Fruit fly (Drosophila melanogaster) whole organism, embryonic: ENCODE results near the gene IFT54.

Experiments
- Antp ChIP-seq: fragments of 200-800 bp; sonication (Bioruptor generic); optimal IDR thresholded peaks from 3 replicates; lab custom pipeline; 2016; ENCODE audit warnings: missing biosample characterization, missing genetic modification characterization
- B-H2 ChIP-seq: fragments of 200-800 bp; sonication (Bioruptor generic); optimal IDR thresholded peaks from 2 replicates; lab custom pipeline; 2018; ENCODE audit warnings: missing biosample characterization, mild to moderate bottlenecking, missing genetic modification characterization
- C15 ChIP-seq: fragments of 200-800 bp; sonication (Bioruptor generic); IDR thresholded peaks from 3 replicates; pipeline ENCODE4 v1.3.6; 2022; ENCODE audit warnings: missing biosample characterization, missing genetic modification characterization
- CG1024 ChIP-seq: fragments of 200-800 bp; sonication (Bioruptor generic); IDR thresholded peaks from 2 replicates; pipeline ENCODE4 v1.3.6; 2022; ENCODE audit warnings: missing biosample characterization, missing genetic modification characterization
- CG10267 ChIP-seq: fragments of 200-800 bp; sonication (Bioruptor generic); optimal IDR thresholded peaks from 2 replicates; lab custom pipeline; 2018; ENCODE audit warnings: missing biosample characterization, mild to moderate bottlenecking, missing genetic modification characterization, moderate library complexity
- CG10274 ChIP-seq: fragments of 200-800 bp; sonication (Bioruptor generic); optimal IDR thresholded peaks from 3 replicates; lab custom pipeline; 2017; ENCODE audit warnings: missing biosample characterization, mild to moderate bottlenecking, missing genetic modification characterization
- CG10979 ChIP-seq: fragments of 200-800 bp; sonication (Bioruptor generic); optimal IDR thresholded peaks from 2 replicates; lab custom pipeline; 2018; ENCODE audit warnings: missing biosample characterization, mild to moderate bottlenecking, missing genetic modification characterization, moderate library complexity
- CG12104 ChIP-seq: fragments of 200-800 bp; sonication (Bioruptor generic); optimal IDR thresholded peaks from 3 replicates; lab custom pipeline; 2016; ENCODE audit warnings: missing biosample characterization, missing genetic modification characterization
- CG1233 ChIP-seq: fragments of 200-800 bp; sonication (Bioruptor generic); optimal IDR thresholded peaks from 4 replicates; lab custom pipeline; 2018; ENCODE audit warnings: missing biosample characterization, mild to moderate bottlenecking, missing genetic modification characterization
- CG13775 ChIP-seq: fragments of 200-800 bp; sonication (Bioruptor generic); optimal IDR thresholded peaks from 3 replicates; lab custom pipeline; 2017; ENCODE audit warnings: missing biosample characterization, mild to moderate bottlenecking, missing genetic modification characterization
- CG14667 ChIP-seq: fragments of 200-800 bp; sonication (Bioruptor generic); IDR thresholded peaks from 2 replicates; pipeline ENCODE4 v1.3.6; 2022; ENCODE audit warnings: missing biosample characterization, missing genetic modification characterization
- CG14710 ChIP-seq: fragments of 200-800 bp; sonication (Bioruptor generic); optimal IDR thresholded peaks from 3 replicates; lab custom pipeline; 2019; ENCODE audit warnings: missing biosample characterization, mild to moderate bottlenecking, missing genetic modification characterization, moderate library complexity
- CG15073 ChIP-seq: fragments of 200-800 bp; sonication (Bioruptor generic); optimal IDR thresholded peaks from 2 replicates; lab custom pipeline; 2016; ENCODE audit warnings: missing biosample characterization, missing genetic modification characterization
- CG16815 ChIP-seq: fragments of 200-800 bp; sonication (Bioruptor generic); optimal IDR thresholded peaks from 3 replicates; lab custom pipeline; 2017; ENCODE audit warnings: missing biosample characterization, mild to moderate bottlenecking, missing genetic modification characterization
- CG18599 ChIP-seq: fragments of 200-800 bp; sonication (Bioruptor generic); optimal IDR thresholded peaks from 3 replicates; lab custom pipeline; 2017; ENCODE audit warnings: missing biosample characterization, missing genetic modification characterization, mild to moderate bottlenecking, moderate library complexity, missing genetic modification reagents
- CG2678 ChIP-seq: fragments of 200-800 bp; sonication (Bioruptor generic); optimal IDR thresholded peaks from 3 replicates; lab custom pipeline; 2019; ENCODE audit warnings: missing biosample characterization, mild to moderate bottlenecking, missing genetic modification characterization, moderate library complexity
- CG30020 ChIP-seq: fragments of 200-800 bp; optimal IDR thresholded peaks from 2 replicates; lab custom pipeline; 2019; ENCODE audit warnings: missing biosample characterization, mild to moderate bottlenecking, missing genetic modification characterization, moderate library complexity
- CG32532 ChIP-seq: fragments of 200-800 bp; sonication (Bioruptor generic); IDR thresholded peaks from 2 replicates; pipeline ENCODE4 v1.3.6; 2022; ENCODE audit warnings: missing biosample characterization, missing genetic modification characterization
- CG34422 ChIP-seq: fragments of 200-800 bp; sonication (Bioruptor generic); IDR thresholded peaks from 3 replicates; pipeline ENCODE4 v1.3.6; 2022; ENCODE audit warnings: missing biosample characterization, missing genetic modification characterization
- CG4360 ChIP-seq: fragments of 200-800 bp; sonication (Bioruptor generic); IDR thresholded peaks from 2 replicates; pipeline ENCODE4 v1.3.6; 2022; ENCODE audit warnings: missing biosample characterization, missing genetic modification characterization
- CG4707 ChIP-seq: fragments of 200-800 bp; sonication (Bioruptor generic); optimal IDR thresholded peaks from 2 replicates; lab custom pipeline; 2018; ENCODE audit warnings: missing biosample characterization, mild to moderate bottlenecking, missing genetic modification characterization, moderate library complexity
- CG6854 ChIP-seq: fragments of 200-800 bp; sonication (Bioruptor generic); optimal IDR thresholded peaks from 3 replicates; lab custom pipeline; 2017; ENCODE audit warnings: missing biosample characterization, mild to moderate bottlenecking, missing genetic modification characterization
- CG7786 ChIP-seq: fragments of 200-800 bp; sonication (Bioruptor generic); optimal IDR thresholded peaks from 2 replicates; lab custom pipeline; 2016; ENCODE audit warnings: missing biosample characterization, missing genetic modification characterization
- CG8281 ChIP-seq: fragments of 200-800 bp; sonication (Bioruptor generic); optimal IDR thresholded peaks from 2 replicates; lab custom pipeline; 2018; ENCODE audit warnings: missing biosample characterization, mild to moderate bottlenecking, missing genetic modification characterization, moderate library complexity
- CG8290 ChIP-seq, 3 experiments: fragments of 200-800 bp; sonication (Bioruptor generic); optimal IDR thresholded peaks; 2 replicates each; lab custom pipeline; 2016 to 2019; ENCODE audit warnings: missing biosample characterization in 3 of 3, missing genetic modification characterization in 3 of 3, mild to moderate bottlenecking in 2 of 3, moderate library complexity in 1 of 3
- CG8359 ChIP-seq: fragments of 200-800 bp; sonication (Bioruptor generic); optimal IDR thresholded peaks from 2 replicates; lab custom pipeline; 2017; ENCODE audit warnings: missing biosample characterization, mild to moderate bottlenecking, missing genetic modification characterization, borderline replicate concordance
- CTCF ChIP-seq: fragments of 200-800 bp; sonication (Bioruptor generic); optimal IDR thresholded peaks from 2 replicates; lab custom pipeline; 2017; ENCODE audit warnings: missing biosample characterization, mild to moderate bottlenecking, missing genetic modification characterization, moderate library complexity
- Dip2 ChIP-seq: fragments of 200-800 bp; sonication (Bioruptor generic); IDR thresholded peaks from 2 replicates; pipeline ENCODE4 v1.3.6; 2022; ENCODE audit warnings: missing biosample characterization, missing genetic modification characterization
- Ets97D ChIP-seq: fragments of 200-800 bp; sonication (Bioruptor generic); optimal IDR thresholded peaks from 3 replicates; lab custom pipeline; 2016; ENCODE audit warnings: missing biosample characterization, missing genetic modification characterization
- Fer1 ChIP-seq: fragments of 200-800 bp; sonication (Bioruptor generic); optimal IDR thresholded peaks from 2 replicates; lab custom pipeline; 2017; ENCODE audit warnings: missing biosample characterization, mild to moderate bottlenecking, missing genetic modification characterization
- Hmr ChIP-seq: fragments of 200-800 bp; sonication (Bioruptor generic); optimal IDR thresholded peaks from 3 replicates; lab custom pipeline; 2017; ENCODE audit warnings: mild to moderate bottlenecking, missing biosample characterization, missing genetic modification reagents, missing genetic modification characterization
- Lpt ChIP-seq: fragments of >200 bp; optimal IDR thresholded peaks from 2 replicates; lab custom pipeline; 2018; ENCODE audit warnings: missing biosample characterization, missing genetic modification characterization
- MESR4 ChIP-seq: fragments of 200-800 bp; sonication (Bioruptor generic); optimal IDR thresholded peaks from 2 replicates; lab custom pipeline; 2018; ENCODE audit warnings: missing biosample characterization, mild to moderate bottlenecking, missing genetic modification characterization, moderate library complexity
- NfI ChIP-seq: fragments of 200-800 bp; sonication (Bioruptor generic); optimal IDR thresholded peaks from 3 replicates; lab custom pipeline; 2018; ENCODE audit warnings: missing biosample characterization, mild to moderate bottlenecking, missing genetic modification characterization, moderate library complexity
- Six4 ChIP-seq: fragments of 200-800 bp; sonication (Bioruptor generic); optimal IDR thresholded peaks from 2 replicates; lab custom pipeline; 2016; ENCODE audit warnings: missing biosample characterization, missing genetic modification characterization
- Stat92E ChIP-seq, 3 experiments: fragments of >200 bp in 2 of 3; fragments of 200-800 bp in 1 of 3; sonication (Bioruptor generic) in 1 of 3; optimal IDR thresholded peaks; 2 replicates each; lab custom pipeline; 2017 to 2019; ENCODE audit warnings: missing biosample characterization in 3 of 3, missing genetic modification characterization in 3 of 3, mild to moderate bottlenecking in 1 of 3, moderate library complexity in 1 of 3
- Xrp1 ChIP-seq: fragments of 200-800 bp; sonication (Bioruptor generic); IDR thresholded peaks from 2 replicates; pipeline ENCODE4 v1.3.6; 2022; ENCODE audit warnings: missing biosample characterization, missing genetic modification characterization
- bbx ChIP-seq: fragments of 200-800 bp; sonication (Bioruptor generic); IDR thresholded peaks from 2 replicates; pipeline ENCODE4 v1.3.6; 2022; ENCODE audit warnings: missing biosample characterization, missing genetic modification characterization; ENCODE audit not compliant: partially characterized antibody
- bowl ChIP-seq: fragments of 200-800 bp; sonication (Bioruptor generic); IDR thresholded peaks from 2 replicates; pipeline ENCODE4 v1.3.6; 2022; ENCODE audit warnings: missing biosample characterization, missing genetic modification characterization
- caup ChIP-seq: fragments of 200-800 bp; sonication (Bioruptor generic); optimal IDR thresholded peaks from 3 replicates; lab custom pipeline; 2017; ENCODE audit warnings: missing biosample characterization, mild to moderate bottlenecking, missing genetic modification characterization, moderate library complexity; ENCODE audit not compliant: severe bottlenecking
- chif ChIP-seq, 2 experiments: fragments of 200-800 bp; sonication (Bioruptor generic); optimal IDR thresholded peaks; 3 replicates each; lab custom pipeline; 2016; ENCODE audit warnings: missing biosample characterization in 2 of 2, missing genetic modification characterization in 2 of 2
- eyg ChIP-seq: fragments of 200-800 bp; sonication (Bioruptor generic); optimal IDR thresholded peaks from 3 replicates; lab custom pipeline; 2016; ENCODE audit warnings: missing biosample characterization, missing genetic modification characterization
- gce ChIP-seq: fragments of 200-800 bp; sonication (Bioruptor generic); IDR thresholded peaks from 3 replicates; pipeline ENCODE4 v1.3.6; 2022; ENCODE audit warnings: missing biosample characterization, missing genetic modification characterization
- ham ChIP-seq: fragments of 200-800 bp; sonication (Bioruptor generic); IDR thresholded peaks from 2 replicates; pipeline ENCODE4 v1.3.6; 2022; ENCODE audit warnings: missing biosample characterization, missing genetic modification characterization
- jigr1 ChIP-seq: fragments of 200-800 bp; sonication (Bioruptor generic); IDR thresholded peaks from 3 replicates; pipeline ENCODE4 v1.3.6; 2022; ENCODE audit warnings: missing biosample characterization, missing genetic modification characterization
- lilli ChIP-seq: fragments of 200-800 bp; sonication (Bioruptor generic); optimal IDR thresholded peaks from 3 replicates; lab custom pipeline; 2016; ENCODE audit warnings: missing biosample characterization, missing genetic modification characterization
- nmo ChIP-seq: fragments of 200-800 bp; sonication (Bioruptor generic); optimal IDR thresholded peaks from 2 replicates; lab custom pipeline; 2018; ENCODE audit warnings: missing biosample characterization, mild to moderate bottlenecking, missing genetic modification characterization, moderate library complexity
- pnt ChIP-seq: fragments of 200-800 bp; sonication (Bioruptor generic); optimal IDR thresholded peaks from 3 replicates; lab custom pipeline; 2016; ENCODE audit warnings: missing biosample characterization, missing genetic modification characterization
- repo ChIP-seq: fragments of 200-800 bp; sonication (Bioruptor generic); optimal IDR thresholded peaks from 2 replicates; lab custom pipeline; 2016; ENCODE audit warnings: missing biosample characterization, missing genetic modification characterization
- run ChIP-seq: fragments of 200-800 bp; sonication (Bioruptor generic); optimal IDR thresholded peaks from 3 replicates; lab custom pipeline; 2018; ENCODE audit warnings: missing biosample characterization, mild to moderate bottlenecking, missing genetic modification characterization
- tap ChIP-seq: fragments of 200-800 bp; optimal IDR thresholded peaks from 3 replicates; lab custom pipeline; 2019; ENCODE audit warnings: missing biosample characterization, mild to moderate bottlenecking, missing genetic modification characterization, moderate library complexity
- vfl ChIP-seq: fragments of 200-800 bp; sonication (Bioruptor generic); optimal IDR thresholded peaks from 2 replicates; lab custom pipeline; 2016; ENCODE audit warnings: missing biosample characterization, missing genetic modification characterization

The IFT54 gene

dm6 chr3R:14311027-14311426 lies 8.8 kb downstream of the IFT54 start (continued):
- TF ChIP-seq CG14710 (tag; lab: Kevin White, UChicago), result no peak
- peak; percentile 60; the same call in 1 of the 3 replicates for TF ChIP-seq CG34422 (GFP tag; lab: Robert Waterston, UW)
- TF ChIP-seq caup, result no peak
- TF ChIP-seq CG10979 (tag; lab: Kevin White, UChicago), result peak; percentile 38
- TF ChIP-seq bowl (GFP tag; lab: Robert Waterston, UW), result no peak
- TF ChIP-seq gce (GFP tag; lab: Robert Waterston, UW), result no peak
- TF ChIP-seq CG10274 (GFP tag; lab: Kevin White, UChicago), result no peak
- no peak for TF ChIP-seq CG8281 (tag; lab: Kevin White, UChicago)
- no peak for TF ChIP-seq CG12104
- no peak for TF ChIP-seq CG1233
- TF ChIP-seq CG7786 (GFP tag; lab: Kevin White, UChicago), result no peak
- no peak for TF ChIP-seq B-H2 (GFP tag; lab: Kevin White, UChicago)
- TF ChIP-seq tap (tag; lab: Kevin White, UChicago), result no peak
- no peak for TF ChIP-seq CG4707 (GFP tag; lab: Kevin White, UChicago)
- no peak for TF ChIP-seq Hmr (GFP tag; lab: Kevin White, UChicago)
- TF ChIP-seq bbx (GFP tag; lab: Robert Waterston, UW), result no peak
- TF ChIP-seq CG30020, result no peak
- TF ChIP-seq CG8290 (GFP tag; optimal IDR thresholded peaks at IDR 0.05; lab: Kevin White, UChicago), result no peak
- no peak for TF ChIP-seq CG8290 (tag; optimal IDR thresholded peaks at IDR 0.05; lab: Kevin White, UChicago)
- no peak for TF ChIP-seq pnt (GFP tag; lab: Kevin White, UChicago)
- TF ChIP-seq CG2678 (tag; lab: Kevin White, UChicago), result no peak
- no peak for TF ChIP-seq Dip2 (GFP tag; lab: Robert Waterston, UW)
- TF ChIP-seq CTCF (GFP tag; lab: Kevin White, UChicago), result no peak
- TF ChIP-seq lilli (GFP tag; lab: Kevin White, UChicago), result peak; percentile 22
- peak; percentile 21 for TF ChIP-seq CG10267
- TF ChIP-seq Xrp1 (GFP tag; lab: Robert Waterston, UW), result peak; percentile 53
- no peak for TF ChIP-seq jigr1
- no peak for TF ChIP-seq C15
- TF ChIP-seq nmo (GFP tag; lab: Kevin White, UChicago), result peak; percentile 8
- no peak for TF ChIP-seq run (tag; lab: Kevin White, UChicago)
- no peak for TF ChIP-seq Six4 (GFP tag; lab: Kevin White, UChicago)
- no peak for TF ChIP-seq chif (GFP tag; optimal IDR thresholded peaks at IDR 0.05; lab: Kevin White, UChicago)
- no peak for TF ChIP-seq CG4360 (GFP tag; lab: Robert Waterston, UW)
- no peak for TF ChIP-seq Ets97D (GFP tag; lab: Kevin White, UChicago)
- TF ChIP-seq Antp (GFP tag; lab: Kevin White, UChicago), result no peak
- no peak for TF ChIP-seq Stat92E (GFP tag; optimal IDR thresholded peaks at IDR 0.05; lab: Kevin White, UChicago)
- TF ChIP-seq ham (GFP tag; lab: Robert Waterston, UW), result no peak
- no peak for TF ChIP-seq MESR4 (GFP tag; lab: Kevin White, UChicago)
- no peak for TF ChIP-seq CG13775 (GFP tag; lab: Kevin White, UChicago)
- no peak for TF ChIP-seq CG6854 (GFP tag; lab: Kevin White, UChicago)
- TF ChIP-seq CG18599 (GFP tag; lab: Kevin White, UChicago), result no peak
- no peak for TF ChIP-seq repo (GFP tag; lab: Kevin White, UChicago)
- no peak for TF ChIP-seq vfl (GFP tag; lab: Kevin White, UChicago)
- TF ChIP-seq CG14667, result no peak
- no peak for TF ChIP-seq CG8359 (GFP tag; lab: Kevin White, UChicago)
- peak; percentile 75 for TF ChIP-seq CG32532 (GFP tag; lab: Robert Waterston, UW)
- no peak for TF ChIP-seq CG1024 (GFP tag; lab: Robert Waterston, UW)
- TF ChIP-seq Lpt (GFP tag; lab: Kevin White, UChicago), result no peak
- no peak for TF ChIP-seq CG15073 (GFP tag; lab: Kevin White, UChicago)
- no peak for TF ChIP-seq CG16815
- no peak for TF ChIP-seq Fer1
- no peak for TF ChIP-seq eyg
- no peak for TF ChIP-seq NfI (GFP tag; lab: Kevin White, UChicago)
